Fruit fly (Drosophila melanogaster) whole organism, embryonic: ENCODE results near the gene rgn.
A peak's percentile ranks its signal among the peaks of the same experiment; 100 is the strongest.

Experiments
- Atf6 ChIP-seq: fragments of 200-800 bp; sonication (Bioruptor generic); IDR thresholded peaks from 2 replicates; pipeline ENCODE4 v1.3.6; 2022; ENCODE audit warnings: missing biosample characterization, missing genetic modification characterization
- CG10543 ChIP-seq: fragments of 200-800 bp; sonication (Bioruptor generic); optimal IDR thresholded peaks from 3 replicates; lab custom pipeline; 2017; ENCODE audit warnings: missing biosample characterization, mild to moderate bottlenecking, missing genetic modification characterization, moderate library complexity
- CG11723 ChIP-seq: fragments of 200-800 bp; sonication (Bioruptor generic); optimal IDR thresholded peaks from 2 replicates; lab custom pipeline; 2017; ENCODE audit warnings: missing biosample characterization, mild to moderate bottlenecking, missing genetic modification characterization
- CG12155 ChIP-seq: fragments of 200-800 bp; sonication (Bioruptor generic); optimal IDR thresholded peaks from 3 replicates; lab custom pipeline; 2016; ENCODE audit warnings: missing biosample characterization, missing genetic modification characterization
- CG12769 ChIP-seq: fragments of 200-800 bp; sonication (Bioruptor generic); optimal IDR thresholded peaks from 2 replicates; lab custom pipeline; 2019; ENCODE audit warnings: missing biosample characterization, mild to moderate bottlenecking, missing genetic modification characterization, moderate library complexity
- CG17568 ChIP-seq: fragments of 200-800 bp; sonication (Bioruptor generic); optimal IDR thresholded peaks from 2 replicates; lab custom pipeline; 2018; ENCODE audit warnings: missing biosample characterization, mild to moderate bottlenecking, missing genetic modification characterization, moderate library complexity
- CG18764 ChIP-seq: fragments of 200-800 bp; sonication (Bioruptor generic); optimal IDR thresholded peaks from 3 replicates; lab custom pipeline; 2016; ENCODE audit warnings: missing biosample characterization, missing genetic modification characterization
- CG31388 ChIP-seq: fragments of 200-800 bp; sonication (Bioruptor generic); optimal IDR thresholded peaks from 2 replicates; lab custom pipeline; 2016; ENCODE audit warnings: missing biosample characterization, missing genetic modification characterization
- CG32532 ChIP-seq: fragments of 200-800 bp; sonication (Bioruptor generic); IDR thresholded peaks from 2 replicates; pipeline ENCODE4 v1.3.6; 2022; ENCODE audit warnings: missing biosample characterization, missing genetic modification characterization
- CG32767 ChIP-seq: fragments of 200-800 bp; sonication (Bioruptor generic); IDR thresholded peaks from 2 replicates; pipeline ENCODE4 v1.3.6; 2022; ENCODE audit warnings: missing biosample characterization, missing genetic modification characterization
- CG33213 ChIP-seq: fragments of 200-800 bp; sonication (Bioruptor generic); optimal IDR thresholded peaks from 3 replicates; lab custom pipeline; 2016; ENCODE audit warnings: missing biosample characterization, missing genetic modification characterization
- CG42726 ChIP-seq: fragments of 200-800 bp; sonication (Bioruptor generic); IDR thresholded peaks from 2 replicates; pipeline ENCODE4 v1.3.6; 2022; ENCODE audit warnings: missing biosample characterization, missing genetic modification characterization; ENCODE audit not compliant: partially characterized antibody
- CG4328 ChIP-seq: fragments of 200-800 bp; sonication (Bioruptor generic); optimal IDR thresholded peaks from 3 replicates; lab custom pipeline; 2017; ENCODE audit warnings: missing biosample characterization, missing genetic modification reagents, missing genetic modification characterization
- CG6175 ChIP-seq: fragments of 200-800 bp; sonication (Bioruptor generic); IDR thresholded peaks from 3 replicates; pipeline ENCODE4 v1.3.6; 2022; ENCODE audit warnings: missing biosample characterization, missing genetic modification characterization
- CG6689 ChIP-seq: fragments of 200-800 bp; sonication (Bioruptor generic); IDR thresholded peaks from 2 replicates; pipeline ENCODE4 v1.3.6; 2022; ENCODE audit warnings: missing biosample characterization, missing genetic modification characterization
- CG7556 ChIP-seq: fragments of 200-800 bp; sonication (Bioruptor generic); optimal IDR thresholded peaks from 2 replicates; lab custom pipeline; 2017; ENCODE audit warnings: missing biosample characterization, mild to moderate bottlenecking, missing genetic modification characterization
- CG7963 ChIP-seq: fragments of 200-800 bp; sonication (Bioruptor generic); IDR thresholded peaks from 3 replicates; pipeline ENCODE4 v1.3.6; 2022; ENCODE audit warnings: missing biosample characterization, missing genetic modification characterization; ENCODE audit not compliant: partially characterized antibody
- CG8359 ChIP-seq: fragments of 200-800 bp; sonication (Bioruptor generic); optimal IDR thresholded peaks from 2 replicates; lab custom pipeline; 2017; ENCODE audit warnings: missing biosample characterization, mild to moderate bottlenecking, missing genetic modification characterization, borderline replicate concordance
- CG9609 ChIP-seq: fragments of 200-800 bp; sonication (Bioruptor generic); optimal IDR thresholded peaks from 3 replicates; lab custom pipeline; 2016; ENCODE audit warnings: missing biosample characterization, missing genetic modification characterization
- Ets65A ChIP-seq: fragments of 200-800 bp; sonication (Bioruptor generic); peaks from one replicate; lab custom pipeline; 2016; ENCODE audit warnings: missing biosample characterization, missing genetic modification characterization
- Fer3 ChIP-seq: fragments of 200-800 bp; sonication (Bioruptor generic); optimal IDR thresholded peaks from 2 replicates; lab custom pipeline; 2018; ENCODE audit warnings: missing biosample characterization, mild to moderate bottlenecking, missing genetic modification characterization, moderate library complexity
- Hmr ChIP-seq: fragments of 200-800 bp; sonication (Bioruptor generic); optimal IDR thresholded peaks from 3 replicates; lab custom pipeline; 2017; ENCODE audit warnings: mild to moderate bottlenecking, missing biosample characterization, missing genetic modification reagents, missing genetic modification characterization
- Hmx ChIP-seq: fragments of 200-800 bp; sonication (Bioruptor generic); optimal IDR thresholded peaks from 2 replicates; lab custom pipeline; 2016; ENCODE audit warnings: missing biosample characterization, missing genetic modification characterization
- Hr51 ChIP-seq, 2 experiments: fragments of 200-800 bp; sonication (Bioruptor generic); optimal IDR thresholded peaks; 2 replicates in 1 of 2; 3 replicates in 1 of 2; lab custom pipeline; 2016 to 2018; ENCODE audit warnings: missing biosample characterization in 2 of 2, missing genetic modification characterization in 2 of 2, mild to moderate bottlenecking in 1 of 2, moderate library complexity in 1 of 2
- MBD-R2 ChIP-seq: fragments of 200-800 bp; sonication (Bioruptor generic); IDR thresholded peaks from 2 replicates; pipeline ENCODE4 v1.3.6; 2022; ENCODE audit warnings: missing biosample characterization, missing genetic modification characterization
- NC2β ChIP-seq: fragments of 200-800 bp; sonication (Bioruptor generic); optimal IDR thresholded peaks from 2 replicates; lab custom pipeline; 2016; ENCODE audit warnings: missing biosample characterization, missing genetic modification characterization
- Ravus ChIP-seq: fragments of 200-800 bp; sonication (Bioruptor generic); IDR thresholded peaks from 2 replicates; pipeline ENCODE4 v1.3.6; 2022; ENCODE audit warnings: missing biosample characterization, missing genetic modification characterization
- dati ChIP-seq: fragments of 200-800 bp; sonication (Bioruptor generic); IDR thresholded peaks from 2 replicates; pipeline ENCODE4 v1.3.6; 2022; ENCODE audit warnings: missing biosample characterization, missing genetic modification characterization
- dysf ChIP-seq: fragments of 200-800 bp; sonication (Bioruptor generic); IDR thresholded peaks from 3 replicates; pipeline ENCODE4 v1.3.6; 2022; ENCODE audit warnings: missing biosample characterization, missing genetic modification characterization
- eyg ChIP-seq: fragments of 200-800 bp; sonication (Bioruptor generic); optimal IDR thresholded peaks from 3 replicates; lab custom pipeline; 2016; ENCODE audit warnings: missing biosample characterization, missing genetic modification characterization
- gce ChIP-seq: fragments of 200-800 bp; sonication (Bioruptor generic); IDR thresholded peaks from 3 replicates; pipeline ENCODE4 v1.3.6; 2022; ENCODE audit warnings: missing biosample characterization, missing genetic modification characterization
- grn ChIP-seq: fragments of 200-800 bp; sonication (Bioruptor generic); optimal IDR thresholded peaks from 3 replicates; lab custom pipeline; 2017; ENCODE audit warnings: missing biosample characterization, missing genetic modification characterization
- hbn ChIP-seq: fragments of 200-800 bp; sonication (Bioruptor generic); IDR thresholded peaks from 2 replicates; pipeline ENCODE4 v1.3.6; 2022; ENCODE audit warnings: missing biosample characterization, missing genetic modification characterization; ENCODE audit not compliant: partially characterized antibody
- lola ChIP-seq, 3 experiments: fragments of >200 bp in 2 of 3; fragments of 200-800 bp in 1 of 3; sonication (Bioruptor generic) in 1 of 3; optimal IDR thresholded peaks; 2 replicates each; lab custom pipeline; 2017 to 2019; ENCODE audit warnings: missing biosample characterization in 3 of 3, missing genetic modification characterization in 3 of 3, mild to moderate bottlenecking in 1 of 3, moderate library complexity in 1 of 3
- nau ChIP-seq: fragments of 200-800 bp; sonication (Bioruptor generic); optimal IDR thresholded peaks from 3 replicates; lab custom pipeline; 2017; ENCODE audit warnings: missing biosample characterization, mild to moderate bottlenecking, missing genetic modification characterization, missing genetic modification reagents
- peb ChIP-seq: fragments of 200-800 bp; sonication (Bioruptor generic); IDR thresholded peaks from 2 replicates; pipeline ENCODE4 v1.3.6; 2022; ENCODE audit warnings: missing biosample characterization, missing genetic modification characterization
- prd ChIP-seq, 3 experiments: fragments of >200 bp in 2 of 3; fragments of 200-800 bp in 1 of 3; sonication (Bioruptor generic) in 1 of 3; optimal IDR thresholded peaks in 2 of 3; IDR thresholded peaks in 1 of 3; 2 replicates in 2 of 3; 3 replicates in 1 of 3; pipeline versions ENCODE4 v1.3.6 to Lab custom; 2017 to 2022; ENCODE audit warnings: missing biosample characterization in 1 of 3, missing genetic modification characterization in 1 of 3
- pzg ChIP-seq: fragments of 200-800 bp; sonication (Bioruptor generic); optimal IDR thresholded peaks from 3 replicates; lab custom pipeline; 2018; ENCODE audit warnings: missing biosample characterization, mild to moderate bottlenecking, missing genetic modification characterization, moderate library complexity
- sr ChIP-seq: fragments of 200-800 bp; sonication (Bioruptor generic); IDR thresholded peaks from 3 replicates; pipeline ENCODE4 v1.3.6; 2022; ENCODE audit warnings: missing biosample characterization, missing genetic modification characterization
- tna ChIP-seq: fragments of 200-800 bp; sonication (Bioruptor generic); IDR thresholded peaks from 2 replicates; pipeline ENCODE4 v1.3.6; 2022; ENCODE audit warnings: missing biosample characterization, missing genetic modification characterization; ENCODE audit not compliant: partially characterized antibody
- trem ChIP-seq: fragments of 200-800 bp; optimal IDR thresholded peaks from 3 replicates; lab custom pipeline; 2019; ENCODE audit warnings: missing biosample characterization, mild to moderate bottlenecking, missing genetic modification characterization, moderate library complexity
- vfl ChIP-seq: fragments of 200-800 bp; sonication (Bioruptor generic); optimal IDR thresholded peaks from 2 replicates; lab custom pipeline; 2016; ENCODE audit warnings: missing biosample characterization, missing genetic modification characterization
- vnd ChIP-seq: fragments of 200-800 bp; sonication (Bioruptor generic); IDR thresholded peaks from 3 replicates; pipeline ENCODE4 v1.3.6; 2022; ENCODE audit warnings: missing biosample characterization, missing genetic modification characterization; ENCODE audit not compliant: partially characterized antibody
- vvl ChIP-seq: fragments of 200-800 bp; sonication (Bioruptor generic); IDR thresholded peaks from 2 replicates; pipeline ENCODE4 v1.3.6; 2022; ENCODE audit warnings: missing biosample characterization, missing genetic modification characterization

The rgn gene

DNA sequence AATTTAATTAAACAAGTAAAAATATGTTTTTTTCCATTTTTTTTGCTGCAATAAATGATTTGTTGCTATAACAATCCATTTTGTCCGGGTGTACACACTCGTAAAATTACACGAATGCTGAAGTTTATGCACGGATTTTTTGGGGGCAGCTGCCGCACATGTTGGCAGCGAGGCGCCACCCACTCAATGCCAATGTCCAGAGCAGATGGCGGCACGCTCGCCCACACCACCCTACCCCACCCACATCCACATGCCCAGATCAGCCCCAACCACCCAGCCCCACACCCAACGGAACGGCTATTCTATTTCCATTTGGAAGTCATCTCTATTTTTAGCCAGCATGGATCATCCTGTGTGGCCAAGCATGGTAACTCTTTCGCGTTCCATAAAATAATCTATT lies 2.2 kb upstream of the rgn start (continued):
- TF ChIP-seq trem (tag; lab: Kevin White, UChicago): no peak
- no peak for TF ChIP-seq tna (GFP tag; lab: Robert Waterston, UW)
- no peak for TF ChIP-seq CG12155 (GFP tag; lab: Kevin White, UChicago)
- TF ChIP-seq Atf6: no peak
- no peak for TF ChIP-seq Ravus (GFP tag; lab: Robert Waterston, UW)
- TF ChIP-seq Fer3: no peak
- no peak for TF ChIP-seq CG18764 (GFP tag; lab: Kevin White, UChicago)
- TF ChIP-seq CG7963: 0 out of 3 replicates have a peak, but pooled peaks have one; percentile 17
- TF ChIP-seq Hmx (GFP tag; lab: Kevin White, UChicago): no peak
- TF ChIP-seq dysf (GFP tag; lab: Robert Waterston, UW): 0 out of 3 replicates have a peak, but pooled peaks have one; percentile 36
- TF ChIP-seq CG17568 (GFP tag; lab: Kevin White, UChicago): no peak
- no peak for TF ChIP-seq vnd
- TF ChIP-seq CG33213 (GFP tag; lab: Kevin White, UChicago): no peak
- TF ChIP-seq nau (GFP tag; lab: Kevin White, UChicago): peak; percentile 81
- TF ChIP-seq CG12769 (tag; lab: Kevin White, UChicago): peak; percentile 90
- TF ChIP-seq CG31388 (GFP tag; lab: Kevin White, UChicago): no peak
- TF ChIP-seq CG7556 (GFP tag; lab: Kevin White, UChicago): no peak
- TF ChIP-seq peb (GFP tag; lab: Robert Waterston, UW): no peak
- TF ChIP-seq CG11723: no peak
- TF ChIP-seq vfl (GFP tag; lab: Kevin White, UChicago): no peak
- TF ChIP-seq eyg: no peak
- no peak for TF ChIP-seq grn (GFP tag; lab: Kevin White, UChicago)
- TF ChIP-seq CG42726: no peak
- TF ChIP-seq Hmr (GFP tag; lab: Kevin White, UChicago): peak; percentile 2
- TF ChIP-seq CG6689 (GFP tag; lab: Robert Waterston, UW): no peak
- no peak for TF ChIP-seq MBD-R2
- TF ChIP-seq dati: no peak
- no peak for TF ChIP-seq CG32767 (GFP tag; lab: Robert Waterston, UW)
- no peak for TF ChIP-seq CG9609 (GFP tag; lab: Kevin White, UChicago)
- TF ChIP-seq sr (GFP tag; lab: Robert Waterston, UW): peak; percentile 99
- TF ChIP-seq CG10543 (GFP tag; lab: Kevin White, UChicago): no peak
- no peak for TF ChIP-seq pzg (GFP tag; lab: Kevin White, UChicago)
- no peak for TF ChIP-seq CG32532 (GFP tag; lab: Robert Waterston, UW)
- no peak for TF ChIP-seq CG4328
- TF ChIP-seq lola (GFP tag; optimal IDR thresholded peaks at IDR 0.05; lab: Kevin White, UChicago): no peak
- TF ChIP-seq vvl (GFP tag; lab: Robert Waterston, UW): no peak
- TF ChIP-seq Ets65A: no peak
- TF ChIP-seq gce (GFP tag; lab: Robert Waterston, UW): no peak
- no peak for TF ChIP-seq CG8359 (GFP tag; lab: Kevin White, UChicago)
- no peak for TF ChIP-seq NC2β (GFP tag; lab: Kevin White, UChicago)
- TF ChIP-seq prd (optimal IDR thresholded peaks at IDR 0.05; lab: Kevin White, UChicago): no peak
- TF ChIP-seq prd (GFP tag; IDR thresholded peaks at IDR 0.05; lab: Robert Waterston, UW): no peak
- TF ChIP-seq hbn (GFP tag; lab: Robert Waterston, UW): no peak
- TF ChIP-seq Hr51 (GFP tag; optimal IDR thresholded peaks at IDR 0.05; lab: Kevin White, UChicago): peak in 1 of 2 experiments; percentile 25
- TF ChIP-seq CG6175 (GFP tag; lab: Robert Waterston, UW): peak; percentile 66; the same call in 1 of the 3 replicates
